Fruit fly (Drosophila melanogaster) whole organism, embryonic: ENCODE results near the gene CG18596.
A peak's percentile ranks its signal among the peaks of the same experiment; 100 is the strongest.

Experiments
- Antp ChIP-seq: fragments of 200-800 bp; sonication (Bioruptor generic); optimal IDR thresholded peaks from 3 replicates; lab custom pipeline; 2016; ENCODE audit warnings: missing biosample characterization, missing genetic modification characterization
- CG11723 ChIP-seq: fragments of 200-800 bp; sonication (Bioruptor generic); optimal IDR thresholded peaks from 2 replicates; lab custom pipeline; 2017; ENCODE audit warnings: missing biosample characterization, mild to moderate bottlenecking, missing genetic modification characterization
- CG12659 ChIP-seq: fragments of 200-800 bp; sonication (Bioruptor generic); optimal IDR thresholded peaks from 3 replicates; lab custom pipeline; 2017; ENCODE audit warnings: mild to moderate bottlenecking, missing biosample characterization, missing genetic modification reagents, missing genetic modification characterization
- CG12942 ChIP-seq: fragments of 200-800 bp; sonication (Bioruptor generic); optimal IDR thresholded peaks from 3 replicates; lab custom pipeline; 2016; ENCODE audit warnings: missing biosample characterization, missing genetic modification characterization
- CG14050 ChIP-seq: fragments of 200-800 bp; sonication (Bioruptor generic); IDR thresholded peaks from 3 replicates; pipeline ENCODE4 v1.3.6; 2022; ENCODE audit warnings: missing biosample characterization, missing genetic modification characterization
- CG1647 ChIP-seq: fragments of 200-800 bp; sonication (Bioruptor generic); optimal IDR thresholded peaks from 3 replicates; lab custom pipeline; 2016; ENCODE audit warnings: missing biosample characterization, missing genetic modification characterization
- CG16815 ChIP-seq: fragments of 200-800 bp; sonication (Bioruptor generic); optimal IDR thresholded peaks from 3 replicates; lab custom pipeline; 2017; ENCODE audit warnings: missing biosample characterization, mild to moderate bottlenecking, missing genetic modification characterization
- CG17612 ChIP-seq: fragments of 200-800 bp; sonication (Bioruptor generic); IDR thresholded peaks from 2 replicates; pipeline ENCODE4 v1.3.6; 2022; ENCODE audit warnings: missing biosample characterization, missing genetic modification characterization
- CG17802 ChIP-seq: fragments of 200-800 bp; sonication (Bioruptor generic); optimal IDR thresholded peaks from 2 replicates; lab custom pipeline; 2018; ENCODE audit warnings: missing biosample characterization, mild to moderate bottlenecking, missing genetic modification characterization, moderate library complexity
- CG3065 ChIP-seq: fragments of 200-800 bp; sonication (Bioruptor generic); optimal IDR thresholded peaks from 2 replicates; lab custom pipeline; 2016; ENCODE audit warnings: missing biosample characterization, missing genetic modification characterization
- CG32772 ChIP-seq: fragments of 200-800 bp; sonication (Bioruptor generic); IDR thresholded peaks from 2 replicates; pipeline ENCODE4 v1.3.6; 2022; ENCODE audit warnings: missing biosample characterization, missing genetic modification characterization
- CG3838 ChIP-seq: fragments of 200-800 bp; sonication (Bioruptor generic); optimal IDR thresholded peaks from 3 replicates; lab custom pipeline; 2016; ENCODE audit warnings: missing biosample characterization, missing genetic modification characterization
- CG4282 ChIP-seq: fragments of 200-800 bp; sonication (Bioruptor generic); optimal IDR thresholded peaks from 2 replicates; lab custom pipeline; 2016; ENCODE audit warnings: missing biosample characterization, missing genetic modification characterization
- CG4328 ChIP-seq: fragments of 200-800 bp; sonication (Bioruptor generic); optimal IDR thresholded peaks from 3 replicates; lab custom pipeline; 2017; ENCODE audit warnings: missing biosample characterization, missing genetic modification reagents, missing genetic modification characterization
- CG4730 ChIP-seq: fragments of 200-800 bp; sonication (Bioruptor generic); IDR thresholded peaks from 2 replicates; pipeline ENCODE4 v1.3.6; 2022; ENCODE audit warnings: missing biosample characterization, missing genetic modification characterization
- CG7372 ChIP-seq: fragments of 200-800 bp; sonication (Bioruptor generic); IDR thresholded peaks from 2 replicates; pipeline ENCODE4 v1.3.6; 2022; ENCODE audit warnings: missing biosample characterization, missing genetic modification characterization
- CG7987 ChIP-seq: fragments of 200-800 bp; sonication (Bioruptor generic); optimal IDR thresholded peaks from 2 replicates; lab custom pipeline; 2018; ENCODE audit warnings: missing biosample characterization, mild to moderate bottlenecking, missing genetic modification characterization, moderate library complexity
- CG9215 ChIP-seq: fragments of 200-800 bp; sonication (Bioruptor generic); IDR thresholded peaks from 2 replicates; pipeline ENCODE4 v1.3.6; 2022; ENCODE audit warnings: missing biosample characterization, missing genetic modification characterization
- CG9876 ChIP-seq: fragments of 200-800 bp; sonication (Bioruptor generic); optimal IDR thresholded peaks from 2 replicates; lab custom pipeline; 2016; ENCODE audit warnings: missing biosample characterization, missing genetic modification characterization
- Dek ChIP-seq: fragments of 200-800 bp; sonication (Bioruptor generic); optimal IDR thresholded peaks from 3 replicates; lab custom pipeline; 2019; ENCODE audit warnings: missing biosample characterization, mild to moderate bottlenecking, missing genetic modification characterization, moderate library complexity
- Dip3 ChIP-seq: fragments of 200-800 bp; sonication (Bioruptor generic); optimal IDR thresholded peaks from 3 replicates; lab custom pipeline; 2016; ENCODE audit warnings: missing biosample characterization, missing genetic modification characterization
- Dp ChIP-seq: fragments of 200-800 bp; sonication (Bioruptor generic); optimal IDR thresholded peaks from 2 replicates; lab custom pipeline; 2018; ENCODE audit warnings: missing biosample characterization, mild to moderate bottlenecking, missing genetic modification characterization, moderate library complexity
- ERR ChIP-seq: fragments of 200-800 bp; sonication (Bioruptor generic); optimal IDR thresholded peaks from 2 replicates; lab custom pipeline; 2016; ENCODE audit warnings: missing biosample characterization, missing genetic modification characterization
- Gsc ChIP-seq: fragments of 200-800 bp; sonication (Bioruptor generic); IDR thresholded peaks from 2 replicates; pipeline ENCODE4 v1.3.6; 2022; ENCODE audit warnings: missing biosample characterization, missing genetic modification characterization
- Kr ChIP-seq: fragments of 200-800 bp; sonication (Bioruptor generic); optimal IDR thresholded peaks from 2 replicates; lab custom pipeline; 2017; ENCODE audit warnings: missing biosample characterization, mild to moderate bottlenecking, missing genetic modification characterization
- Neu2 ChIP-seq: fragments of 200-800 bp; sonication (Bioruptor generic); optimal IDR thresholded peaks from 3 replicates; lab custom pipeline; 2016; ENCODE audit warnings: missing biosample characterization, missing genetic modification characterization, borderline replicate concordance
- Oaz ChIP-seq: fragments of 200-800 bp; sonication (Bioruptor generic); IDR thresholded peaks from 2 replicates; pipeline ENCODE4 v1.3.6; 2022; ENCODE audit warnings: missing biosample characterization, missing genetic modification characterization
- Ssrp ChIP-seq: fragments of 200-800 bp; sonication (Bioruptor generic); optimal IDR thresholded peaks from 2 replicates; lab custom pipeline; 2018; ENCODE audit warnings: missing biosample characterization, mild to moderate bottlenecking, missing genetic modification characterization, moderate library complexity
- TFAM ChIP-seq: fragments of 200-800 bp; sonication (Bioruptor generic); optimal IDR thresholded peaks from 2 replicates; lab custom pipeline; 2017; ENCODE audit warnings: missing biosample characterization, missing genetic modification characterization, inconsistent platforms
- Xrp1 ChIP-seq: fragments of 200-800 bp; sonication (Bioruptor generic); IDR thresholded peaks from 2 replicates; pipeline ENCODE4 v1.3.6; 2022; ENCODE audit warnings: missing biosample characterization, missing genetic modification characterization
- al ChIP-seq: fragments of 200-800 bp; sonication (Bioruptor generic); IDR thresholded peaks from 2 replicates; pipeline ENCODE4 v1.3.6; 2022; ENCODE audit warnings: missing biosample characterization, missing genetic modification characterization
- ase ChIP-seq: fragments of 200-800 bp; sonication (Bioruptor generic); IDR thresholded peaks from 3 replicates; pipeline ENCODE4 v1.3.6; 2022; ENCODE audit warnings: missing biosample characterization, missing genetic modification characterization
- br ChIP-seq: fragments of >200 bp; optimal IDR thresholded peaks from 2 replicates; lab custom pipeline; 2017
- dpn ChIP-seq, 2 experiments: fragments of 200-800 bp; sonication (Bioruptor generic); optimal IDR thresholded peaks; 3 replicates each; lab custom pipeline; 2016; ENCODE audit warnings: missing biosample characterization in 2 of 2, missing genetic modification characterization in 2 of 2
- eve ChIP-seq, 2 experiments: fragments of >200 bp; optimal IDR thresholded peaks; 2 replicates each; lab custom pipeline; 2017; ENCODE audit warnings: missing biosample characterization in 2 of 2, missing genetic modification characterization in 2 of 2
- fd96Cb ChIP-seq: fragments of 200-800 bp; sonication (Bioruptor generic); optimal IDR thresholded peaks from 2 replicates; lab custom pipeline; 2018; ENCODE audit warnings: missing biosample characterization, mild to moderate bottlenecking, missing genetic modification characterization, moderate library complexity
- gem ChIP-seq: fragments of 200-800 bp; sonication (Bioruptor generic); optimal IDR thresholded peaks from 2 replicates; lab custom pipeline; 2019; ENCODE audit warnings: missing biosample characterization, mild to moderate bottlenecking, missing genetic modification characterization, moderate library complexity
- ind ChIP-seq: fragments of 200-800 bp; sonication (Bioruptor generic); optimal IDR thresholded peaks from 3 replicates; lab custom pipeline; 2016; ENCODE audit warnings: missing biosample characterization, missing genetic modification characterization
- kni ChIP-seq: fragments of 200-800 bp; sonication (Bioruptor generic); optimal IDR thresholded peaks from 3 replicates; lab custom pipeline; 2017; ENCODE audit warnings: mild to moderate bottlenecking, missing biosample characterization, missing genetic modification reagents, missing genetic modification characterization
- luna ChIP-seq: fragments of 200-800 bp; sonication (Bioruptor generic); optimal IDR thresholded peaks from 2 replicates; lab custom pipeline; 2016; ENCODE audit warnings: missing biosample characterization, missing genetic modification characterization
- nau ChIP-seq: fragments of 200-800 bp; sonication (Bioruptor generic); optimal IDR thresholded peaks from 3 replicates; lab custom pipeline; 2017; ENCODE audit warnings: missing biosample characterization, mild to moderate bottlenecking, missing genetic modification characterization, missing genetic modification reagents
- pan ChIP-seq, 4 experiments: fragments of >200 bp in 3 of 4; fragments of 200-800 bp in 1 of 4; sonication (Bioruptor generic) in 1 of 4; optimal IDR thresholded peaks in 3 of 4; IDR thresholded peaks in 1 of 4; 2 replicates each; pipeline versions ENCODE4 v1.3.6 to Lab custom; 2017 to 2022; ENCODE audit warnings: missing biosample characterization in 2 of 4, missing genetic modification characterization in 2 of 4, mixed read lengths in 1 of 4
- pfk ChIP-seq: fragments of 200-800 bp; sonication (Bioruptor generic); optimal IDR thresholded peaks from 2 replicates; lab custom pipeline; 2018; ENCODE audit warnings: missing biosample characterization, mild to moderate bottlenecking, missing genetic modification characterization, moderate library complexity
- pita ChIP-seq: fragments of 200-800 bp; sonication (Bioruptor generic); optimal IDR thresholded peaks from 2 replicates; lab custom pipeline; 2017; ENCODE audit warnings: missing biosample characterization, mild to moderate bottlenecking, missing genetic modification characterization
- pum ChIP-seq: fragments of 200-800 bp; sonication (Bioruptor generic); optimal IDR thresholded peaks from 2 replicates; lab custom pipeline; 2016; ENCODE audit warnings: missing biosample characterization, missing genetic modification characterization
- tna ChIP-seq: fragments of 200-800 bp; sonication (Bioruptor generic); IDR thresholded peaks from 2 replicates; pipeline ENCODE4 v1.3.6; 2022; ENCODE audit warnings: missing biosample characterization, missing genetic modification characterization; ENCODE audit not compliant: partially characterized antibody
- vvl ChIP-seq: fragments of 200-800 bp; sonication (Bioruptor generic); IDR thresholded peaks from 2 replicates; pipeline ENCODE4 v1.3.6; 2022; ENCODE audit warnings: missing biosample characterization, missing genetic modification characterization
- wdn ChIP-seq: fragments of 200-800 bp; sonication (Bioruptor generic); IDR thresholded peaks from 2 replicates; pipeline ENCODE4 v1.3.6; 2022; ENCODE audit warnings: missing biosample characterization, missing genetic modification characterization
- zfh1 ChIP-seq: fragments of 200-800 bp; sonication (Bioruptor generic); IDR thresholded peaks from 3 replicates; pipeline ENCODE4 v1.3.6; 2022; ENCODE audit warnings: missing biosample characterization, missing genetic modification characterization

CG18596 gene

dm6 chr3R:22410537-22411360 lies 35.0 kb downstream of the CG18596 start, which contains the start of the genes CG13850 and lqfR (continued):
- TF ChIP-seq luna (GFP tag; lab: Kevin White, UChicago) (peak; percentile 15), CG16815 (peak; percentile 83), pan (optimal IDR thresholded peaks at IDR 0.05; lab: Kevin White, UChicago) (no peak), pan (GFP tag; optimal IDR thresholded peaks at IDR 0.05 in 1 of 2, IDR thresholded peaks at IDR 0.05 in 1 of 2) (no peak), pfk (peak; percentile 11), ind (peak; percentile 78), dpn (GFP tag; optimal IDR thresholded peaks at IDR 0.05; lab: Kevin White, UChicago) (peak; percentile 84 to 88), CG4328 (GFP tag; lab: Kevin White, UChicago) (peak; percentile 63), CG32772 (GFP tag; lab: Robert Waterston, UW) (no peak), Antp (GFP tag; lab: Kevin White, UChicago) (peak; percentile 69), ase (GFP tag; lab: Robert Waterston, UW) (0 out of 3 replicates have a peak, but pooled peaks have one; percentile 39), eve (GFP tag; optimal IDR thresholded peaks at IDR 0.05; lab: Kevin White, UChicago) (no peak), fd96Cb (tag; lab: Kevin White, UChicago) (peak; percentile 58), kni (GFP tag; lab: Kevin White, UChicago) (peak; percentile 64), CG4282 (GFP tag; lab: Kevin White, UChicago) (peak; percentile 51), CG17612 (GFP tag; lab: Robert Waterston, UW) (no peak), CG4730 (GFP tag; lab: Robert Waterston, UW) (no peak), wdn (GFP tag; lab: Robert Waterston, UW) (no peak; the same call in 1 of the 2 replicates), CG12942 (GFP tag; lab: Kevin White, UChicago) (peak; percentile 77), CG14050 (GFP tag; lab: Robert Waterston, UW) (no peak), zfh1 (GFP tag; lab: Robert Waterston, UW) (peak; percentile 14; the same call in 1 of the 3 replicates), CG1647 (GFP tag; lab: Kevin White, UChicago) (peak; percentile 64), CG7987 (GFP tag; lab: Kevin White, UChicago) (peak; percentile 6), CG17802 (tag; lab: Kevin White, UChicago) (peak; percentile 9), Gsc (no peak), Oaz (GFP tag; lab: Robert Waterston, UW) (0 out of 2 replicates have a peak, but pooled peaks have one; percentile 18), Neu2 (GFP tag; lab: Kevin White, UChicago) (no peak), CG11723 (GFP tag; lab: Kevin White, UChicago) (peak; percentile 58), vvl (GFP tag; lab: Robert Waterston, UW) (no peak; the same call in 1 of the 2 replicates), CG9215 (GFP tag; lab: Robert Waterston, UW) (peak; percentile 77), CG9876 (GFP tag; lab: Kevin White, UChicago) (peak; percentile 78), CG12659 (GFP tag; lab: Kevin White, UChicago) (peak; percentile 88), br (no peak), ERR (peak; percentile 31), TFAM (GFP tag; lab: Kevin White, UChicago) (no peak), Xrp1 (peak; percentile 45; the same call in 1 of the 2 replicates), tna (no peak), pita (GFP tag; lab: Kevin White, UChicago) (no peak), CG3838 (peak; percentile 21), Kr (GFP tag; lab: Kevin White, UChicago) (no peak), Dip3 (peak; percentile 80), nau (GFP tag; lab: Kevin White, UChicago) (no peak), al (GFP tag; lab: Robert Waterston, UW) (peak; percentile 60; the same call in 1 of the 2 replicates), Dp (no peak), CG3065 (GFP tag; lab: Kevin White, UChicago) (peak; percentile 21), pum (peak; percentile 78), gem (no peak), Dek (tag; lab: Kevin White, UChicago) (peak; percentile 73), CG7372 (peak; percentile 46; the same call in 1 of the 2 replicates), Ssrp (peak; percentile 60)
